Fruit fly (Drosophila melanogaster): Measurements from ENCODE around the gene CG10512.

DNA sequence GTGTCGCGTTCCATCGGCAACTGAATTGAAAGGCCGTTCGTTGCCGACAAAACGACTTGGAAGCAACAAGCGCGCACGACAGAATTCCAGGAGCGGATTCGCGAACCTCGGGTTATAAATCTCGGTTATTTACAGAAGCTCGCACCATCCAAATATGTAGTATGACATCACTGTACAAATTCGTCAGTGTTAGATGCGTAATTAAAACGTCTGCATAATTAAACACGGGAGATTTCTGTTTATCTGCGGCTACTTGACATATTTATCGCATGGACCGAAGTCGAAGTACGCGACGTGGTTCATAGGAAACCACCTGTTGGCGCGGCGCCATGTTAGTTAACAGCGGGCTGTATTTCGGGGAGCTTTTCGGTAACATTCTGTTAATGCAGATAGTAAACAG is 30.8 kb upstream of the CG10512 start, which contains the start of gene Ac78C:
- peak; percentile 80 for TF ChIP-seq CG17806 (tag; optimal IDR thresholded peaks at IDR 0.05)
- TF ChIP-seq CG8159 (tag; optimal IDR thresholded peaks at IDR 0.05), result peak; percentile 72
- peak; percentile 93 for TF ChIP-seq Ets98B (GFP tag; IDR thresholded peaks at IDR 0.05)
- TF ChIP-seq CG13204 (GFP tag; optimal IDR thresholded peaks at IDR 0.05), result peak; percentile 42
- no peak for TF ChIP-seq CG10348 (GFP tag; IDR thresholded peaks at IDR 0.05)
- no peak for TF ChIP-seq EcR (GFP tag; optimal IDR thresholded peaks at IDR 0.05)
- TF ChIP-seq CG14655 (GFP tag; optimal IDR thresholded peaks at IDR 0.05), result peak; percentile 81
